Fruit fly (Drosophila melanogaster): ENCODE measurements around the gene CG15820.

CG15820 gene

dm6 chr3L:2164031-2164537, 10.0 kb downstream of the CG15820 start (continued):
- TF ChIP-seq CG4404 (GFP tag; IDR thresholded peaks at IDR 0.05) (no peak), CG3407 (GFP tag; optimal IDR thresholded peaks at IDR 0.05) (no peak), CG14050 (GFP tag; IDR thresholded peaks at IDR 0.05) (peak; percentile 40; the same call in 2 of the 3 replicates), CG8089 (GFP tag; optimal IDR thresholded peaks at IDR 0.05) (no peak), tio (GFP tag; optimal IDR thresholded peaks at IDR 0.05) (peak; percentile 9), CG6689 (GFP tag; IDR thresholded peaks at IDR 0.05) (peak; percentile 61), hb (GFP tag; IDR thresholded peaks at IDR 0.05; ENCODE audit: partially characterized antibody) (no peak), Oli (tag; optimal IDR thresholded peaks at IDR 0.05) (peak; percentile 49), CG11504 (tag; optimal IDR thresholded peaks at IDR 0.05) (peak; percentile 71), CG6654 (GFP tag; optimal IDR thresholded peaks at IDR 0.05) (peak; percentile 11), CG10565 (GFP tag; optimal IDR thresholded peaks at IDR 0.05) (no peak), bsh (GFP tag; optimal IDR thresholded peaks at IDR 0.05) (peak; percentile 8 to 55), CG5245 (GFP tag; optimal IDR thresholded peaks at IDR 0.05) (peak; percentile 52), CG14667 (GFP tag; IDR thresholded peaks at IDR 0.05) (peak; percentile 34; the same call in 1 of the 2 replicates), Usf (GFP tag; optimal IDR thresholded peaks at IDR 0.05) (no peak), CG10979 (tag; optimal IDR thresholded peaks at IDR 0.05) (peak; percentile 77), Nf-YA (GFP tag; IDR thresholded peaks at IDR 0.05) (0 out of 2 replicates have a peak, but pooled peaks have one; percentile 29), H2.0 (GFP tag; IDR thresholded peaks at IDR 0.05) (no peak; the same call in 1 of the 2 replicates), CG2875 (GFP tag; optimal IDR thresholded peaks at IDR 0.05) (no peak), CG9797 (GFP tag; optimal IDR thresholded peaks at IDR 0.05) (no peak), CG17802 (tag; optimal IDR thresholded peaks at IDR 0.05) (no peak), fd64A (GFP tag; optimal IDR thresholded peaks at IDR 0.05) (no peak), corto (GFP tag; optimal IDR thresholded peaks at IDR 0.05) (peak; percentile 83), jigr1 (GFP tag; IDR thresholded peaks at IDR 0.05) (no peak), CG34422 (GFP tag; IDR thresholded peaks at IDR 0.05) (peak; percentile 61; the same call in 2 of the 3 replicates)

- TF ChIP-seq ems (GFP tag; optimal IDR thresholded peaks at IDR 0.05) (no peak), gce (GFP tag; IDR thresholded peaks at IDR 0.05) (no peak), tx (GFP tag; optimal IDR thresholded peaks at IDR 0.05) (no peak), Ets97D (GFP tag; optimal IDR thresholded peaks at IDR 0.05) (no peak), CG16813 (GFP tag; IDR thresholded peaks at IDR 0.05; ENCODE audit: partially characterized antibody) (no peak), Sin3A (optimal IDR thresholded peaks at IDR 0.05) (no peak), Blimp-1 (GFP tag; optimal IDR thresholded peaks at IDR 0.05) (no peak), CG13287 (GFP tag; IDR thresholded peaks at IDR 0.05; ENCODE audit: partially characterized antibody) (peak; percentile 33; the same call in 1 of the 2 replicates), CG2712 (tag; optimal IDR thresholded peaks at IDR 0.05) (no peak), bab2 (GFP tag; optimal IDR thresholded peaks at IDR 0.05) (no peak), pros (GFP tag; optimal IDR thresholded peaks at IDR 0.05) (peak; percentile 27), ara (GFP tag; IDR thresholded peaks at IDR 0.05) (no peak), Mrtf (GFP tag; IDR thresholded peaks at IDR 0.05) (no peak), CG2889 (GFP tag; IDR thresholded peaks at IDR 0.05) (no peak), ttk (GFP tag; IDR thresholded peaks at IDR 0.05) (no peak), luna (GFP tag; optimal IDR thresholded peaks at IDR 0.05) (no peak), peb (GFP tag; IDR thresholded peaks at IDR 0.05) (no peak), slbo (GFP tag; IDR thresholded peaks at IDR 0.05) (no peak), BEAF-32 (GFP tag; optimal IDR thresholded peaks at IDR 0.05) (no peak), chinmo (GFP tag; IDR thresholded peaks at IDR 0.05; ENCODE audit: partially characterized antibody) (peak; percentile 71; the same call in 1 of the 4 replicates), HLHmδ (GFP tag; optimal IDR thresholded peaks at IDR 0.05) (no peak), CG10267 (tag; optimal IDR thresholded peaks at IDR 0.05) (no peak), usp (GFP tag; optimal IDR thresholded peaks at IDR 0.05) (no peak), bcd (GFP tag; optimal IDR thresholded peaks at IDR 0.05) (no peak), sc (optimal IDR thresholded peaks at IDR 0.05) (no peak), sc (GFP tag; optimal IDR thresholded peaks at IDR 0.05) (no peak), mirr (GFP tag; optimal IDR thresholded peaks at IDR 0.05) (no peak)
Measured at dm6 chr3L:2163608-2164007, 10.5 kb downstream of the CG15820 start, which contains the start of gene CG15822. Gene CG15822, minus strand, starts transcription at chr3L:2163863.

Data from whole organism, embryonic.